Fruit fly (Drosophila melanogaster): ENCODE data around the gene orb2.
A peak's percentile ranks its signal among the peaks of the same experiment; 100 is the strongest.

orb2 gene

dm6 chr3L:8985848-8986320 lies 31.6 kb upstream of the orb2 start, which contains the start of gene Galk (continued):
- TF ChIP-seq CG12236 (GFP tag; optimal IDR thresholded peaks at IDR 0.05), result no peak
- TF ChIP-seq nom (GFP tag; optimal IDR thresholded peaks at IDR 0.05), result peak; percentile 39
- no peak for TF ChIP-seq toy (GFP tag; IDR thresholded peaks at IDR 0.05)
- TF ChIP-seq sd (tag; optimal IDR thresholded peaks at IDR 0.05), result peak; percentile 77
- TF ChIP-seq B-H1 (GFP tag; IDR thresholded peaks at IDR 0.05), result peak; percentile 58
- no peak for TF ChIP-seq Dfd (GFP tag; optimal IDR thresholded peaks at IDR 0.05)
- TF ChIP-seq nmo (GFP tag; optimal IDR thresholded peaks at IDR 0.05), result no peak
- no peak for TF ChIP-seq bbx (GFP tag; IDR thresholded peaks at IDR 0.05; ENCODE audit: partially characterized antibody)
- peak; percentile 85 for TF ChIP-seq CG18599 (GFP tag; optimal IDR thresholded peaks at IDR 0.05)
- TF ChIP-seq HLHmδ (GFP tag; optimal IDR thresholded peaks at IDR 0.05), result no peak
- peak; percentile 24 for TF ChIP-seq CG7786 (GFP tag; optimal IDR thresholded peaks at IDR 0.05)
- TF ChIP-seq kay (GFP tag; optimal IDR thresholded peaks at IDR 0.05), result no peak
- TF ChIP-seq Fer2 (tag; optimal IDR thresholded peaks at IDR 0.05), result no peak
- peak; percentile 52 for TF ChIP-seq CG31224 (GFP tag; IDR thresholded peaks at IDR 0.05)
- no peak for TF ChIP-seq slou (GFP tag; optimal IDR thresholded peaks at IDR 0.05)
- TF ChIP-seq CG13424 (tag; optimal IDR thresholded peaks at IDR 0.05), result peak; percentile 53
- peak; percentile 56 for TF ChIP-seq Jarid2 (GFP tag; optimal IDR thresholded peaks at IDR 0.05)
- TF ChIP-seq CG14014 (GFP tag; IDR thresholded peaks at IDR 0.05), result peak; percentile 46; the same call in 1 of the 2 replicates
- TF ChIP-seq NfI (GFP tag; optimal IDR thresholded peaks at IDR 0.05), result peak; percentile 56
- no peak for TF ChIP-seq tna (GFP tag; IDR thresholded peaks at IDR 0.05; ENCODE audit: partially characterized antibody)
- TF ChIP-seq ranshi (GFP tag; IDR thresholded peaks at IDR 0.05), result peak; percentile 59; the same call in 1 of the 2 replicates
- no peak for TF ChIP-seq NC2β (GFP tag; optimal IDR thresholded peaks at IDR 0.05)
- TF ChIP-seq CG3065 (GFP tag; optimal IDR thresholded peaks at IDR 0.05), result no peak
- no peak for TF ChIP-seq crol (GFP tag; IDR thresholded peaks at IDR 0.05)
- TF ChIP-seq CG31388 (GFP tag; optimal IDR thresholded peaks at IDR 0.05), result no peak
- TF ChIP-seq CG13624 (GFP tag; optimal IDR thresholded peaks at IDR 0.05), result peak; percentile 25
- peak; percentile 70 for TF ChIP-seq al (GFP tag; IDR thresholded peaks at IDR 0.05)
- peak; percentile 11 for TF ChIP-seq Ets97D (GFP tag; optimal IDR thresholded peaks at IDR 0.05)
- TF ChIP-seq CG11085 (GFP tag; IDR thresholded peaks at IDR 0.05), result peak; percentile 46; the same call in 1 of the 2 replicates
- peak; percentile 78 for TF ChIP-seq sob (GFP tag; IDR thresholded peaks at IDR 0.05)
- TF ChIP-seq cad (GFP tag; optimal IDR thresholded peaks at IDR 0.05), result no peak
- TF ChIP-seq zfh2 (GFP tag; optimal IDR thresholded peaks at IDR 0.05), result peak; percentile 56
- TF ChIP-seq CG3726 (GFP tag; IDR thresholded peaks at IDR 0.05), result no peak
- peak; percentile 53; the same call in 2 of the 3 replicates for TF ChIP-seq zfh1 (GFP tag; IDR thresholded peaks at IDR 0.05)
- TF ChIP-seq her (GFP tag; optimal IDR thresholded peaks at IDR 0.05), result peak; percentile 65
- peak; percentile 1 for TF ChIP-seq CG14710 (tag; optimal IDR thresholded peaks at IDR 0.05)
- peak; percentile 72 for TF ChIP-seq CG4282 (GFP tag; optimal IDR thresholded peaks at IDR 0.05)
- TF ChIP-seq en (GFP tag; optimal IDR thresholded peaks at IDR 0.05), result no peak
- TF ChIP-seq Atf3 (GFP tag; optimal IDR thresholded peaks at IDR 0.05), result peak; percentile 5
- TF ChIP-seq NC2α (GFP tag; optimal IDR thresholded peaks at IDR 0.05), result no peak
- no peak for TF ChIP-seq sna (GFP tag; IDR thresholded peaks at IDR 0.05; ENCODE audit: partially characterized antibody)
- peak; percentile 42 for TF ChIP-seq CG8281 (tag; optimal IDR thresholded peaks at IDR 0.05)
- TF ChIP-seq CG12942 (GFP tag; optimal IDR thresholded peaks at IDR 0.05), result peak; percentile 11

Measured in whole organism, embryonic.